Worm (Caenorhabditis elegans): ENCODE measurements around the gene cdc-25.4.

cdc-25.4 gene

DNA sequence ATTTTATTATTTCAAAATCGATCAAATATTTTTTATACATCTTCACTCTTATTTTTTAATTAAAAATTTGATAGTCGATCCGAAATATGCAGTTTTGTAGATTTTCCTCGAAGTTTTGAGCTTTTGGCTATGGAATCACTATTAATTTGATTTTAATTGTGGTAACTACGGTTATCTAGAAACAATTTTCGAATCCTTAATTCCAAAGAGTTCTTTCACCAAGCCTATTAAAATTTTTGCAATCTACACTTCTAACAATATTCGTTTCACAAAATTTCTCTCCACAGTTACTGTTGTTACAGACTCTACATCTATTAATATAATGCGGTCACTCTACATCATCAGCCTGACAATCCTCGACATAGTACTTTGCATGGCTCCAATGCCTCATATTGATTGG is 2.9 kb upstream of the cdc-25.4 start, which contains the start of gene R05H5.7:
Gene R05H5.7 (plus strand): TSS at position 301 of the 400 bp plus-strand sequence.
- TF ChIP-seq lin-11 (tag; optimal IDR thresholded peaks at IDR 0.05) (no peak), peb-1 (tag; optimal IDR thresholded peaks at IDR 0.05) (no peak), skn-1 (tag; optimal IDR thresholded peaks at IDR 0.05) (no peak), nhr-6 (tag; optimal IDR thresholded peaks at IDR 0.05) (no peak), fos-1 (tag; optimal IDR thresholded peaks at IDR 0.05) (no peak), Y55F3AM.14 (GFP tag; optimal IDR thresholded peaks at IDR 0.05) (no peak), alr-1 (tag; optimal IDR thresholded peaks at IDR 0.05) (no peak), mdl-1 (tag; optimal IDR thresholded peaks at IDR 0.05) (no peak), sem-4 (tag; optimal IDR thresholded peaks at IDR 0.05) (no peak), nhr-21 (tag; optimal IDR thresholded peaks at IDR 0.05) (no peak)

DNA sequence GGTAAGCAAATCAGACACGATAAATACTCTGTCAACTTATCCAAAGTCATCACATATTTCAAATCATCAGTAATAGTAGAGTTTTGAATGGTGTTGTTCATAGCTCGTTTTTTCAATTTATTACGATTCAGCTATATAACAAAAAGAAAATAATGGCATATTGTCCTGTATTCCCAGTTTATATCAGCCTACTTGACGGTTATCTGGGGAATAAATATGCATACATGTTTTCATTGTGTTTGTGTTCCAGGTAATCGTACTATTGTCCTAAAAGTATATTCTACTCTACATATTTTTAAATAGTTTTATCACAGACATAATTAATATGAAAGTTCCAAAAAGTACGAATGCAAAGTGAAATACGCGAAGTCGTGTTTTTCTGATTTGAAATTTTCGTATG is 1.5 kb downstream of the cdc-25.4 start, which contains the start of gene srd-2:
Gene srd-2 (minus strand): TSS at position 101 of the 400 bp plus-strand sequence.
- TF ChIP-seq F13H6.1 (tag; optimal IDR thresholded peaks at IDR 0.05) (no peak), ztf-1 (GFP tag; conservative IDR thresholded peaks at IDR 0.05) (no peak), ceh-82 (tag; optimal IDR thresholded peaks at IDR 0.05) (no peak), aly-2 (tag; optimal IDR thresholded peaks at IDR 0.05) (no peak), nhr-6 (tag; optimal IDR thresholded peaks at IDR 0.05) (no peak), peb-1 (tag; optimal IDR thresholded peaks at IDR 0.05) (no peak), ama-1 (optimal IDR thresholded peaks at IDR 0.05) (no peak), unc-55 (GFP tag; optimal IDR thresholded peaks at IDR 0.05) (no peak), nhr-10 (tag; optimal IDR thresholded peaks at IDR 0.05) (no peak), snpc-4 (tag; optimal IDR thresholded peaks at IDR 0.05) (no peak)

DNA sequence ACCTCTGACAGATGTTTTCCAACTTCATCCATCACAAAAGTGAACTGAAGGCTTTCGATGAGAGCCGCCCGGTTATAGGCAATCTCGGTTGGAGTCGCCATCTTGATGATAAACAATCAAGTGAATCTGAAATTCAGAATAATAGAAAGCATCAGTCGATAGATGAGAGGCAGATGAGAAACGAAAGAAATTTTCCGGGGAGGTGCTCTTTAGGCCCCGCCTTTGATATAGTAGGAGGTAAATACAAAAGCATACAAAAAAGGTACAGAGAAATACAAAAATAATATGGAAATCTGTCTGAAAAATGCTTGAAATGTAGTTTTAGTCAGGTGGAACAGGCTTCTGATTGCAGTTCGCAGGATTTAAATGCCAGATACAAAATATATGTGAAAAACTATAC is 6.6 kb downstream of the cdc-25.4 start, which contains the start of gene srd-1:
Gene srd-1 (minus strand): TSS at position 101 of the 400 bp plus-strand sequence.
- no peak for TF ChIP-seq ceh-82 (tag; optimal IDR thresholded peaks at IDR 0.05)
- no peak for TF ChIP-seq nhr-77 (tag; optimal IDR thresholded peaks at IDR 0.05)
- no peak for TF ChIP-seq ztf-11 (tag; optimal IDR thresholded peaks at IDR 0.05)
- TF ChIP-seq nhr-12 (tag; optimal IDR thresholded peaks at IDR 0.05), result no peak
- TF ChIP-seq unc-62 (GFP tag; optimal IDR thresholded peaks at IDR 0.05), result no peak
- no peak for TF ChIP-seq mdl-1 (tag; optimal IDR thresholded peaks at IDR 0.05)
- TF ChIP-seq nhr-23 (tag; optimal IDR thresholded peaks at IDR 0.05), result no peak
- TF ChIP-seq nhr-6 (tag; optimal IDR thresholded peaks at IDR 0.05), result no peak
- TF ChIP-seq R02D3.7 (tag; optimal IDR thresholded peaks at IDR 0.05), result no peak
- no peak for TF ChIP-seq ama-1 (optimal IDR thresholded peaks at IDR 0.05)
- TF ChIP-seq snpc-4 (tag; optimal IDR thresholded peaks at IDR 0.05), result no peak
- no peak for TF ChIP-seq C34F6.9 (tag; optimal IDR thresholded peaks at IDR 0.05)
- TF ChIP-seq sem-4 (tag; optimal IDR thresholded peaks at IDR 0.05), result no peak
- TF ChIP-seq skn-1 (tag; optimal IDR thresholded peaks at IDR 0.05), result no peak

DNA sequence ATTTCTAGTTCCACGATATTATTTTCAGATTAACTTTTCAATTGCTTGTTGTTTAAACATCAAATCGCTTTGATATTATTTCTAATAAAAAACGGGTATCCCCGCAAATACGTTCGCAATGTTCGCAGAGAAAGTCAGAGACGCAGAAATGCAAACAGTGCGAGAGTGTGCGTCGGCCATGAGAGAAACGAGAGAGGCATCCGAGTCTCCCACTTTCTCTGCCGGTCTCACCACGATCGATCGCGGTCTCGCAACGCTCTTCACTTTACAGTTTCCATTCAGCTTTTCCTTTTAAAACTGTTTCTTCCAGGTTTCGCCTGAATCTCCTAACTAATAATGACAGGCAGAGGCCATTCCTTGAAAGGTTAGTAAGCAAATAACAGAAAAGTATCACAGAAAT is 14.9 kb downstream of the cdc-25.4 start, which contains the start of gene F33H1.4:
Gene F33H1.4 (plus strand): TSS at position 311 of the 400 bp plus-strand sequence.
- TF ChIP-seq alr-1 (tag; optimal IDR thresholded peaks at IDR 0.05), result no peak
- no peak for TF ChIP-seq ztf-1 (GFP tag; conservative IDR thresholded peaks at IDR 0.05)
- no peak for TF ChIP-seq unc-62 (GFP tag; optimal IDR thresholded peaks at IDR 0.05)
- peak; percentile 44 for TF ChIP-seq nhr-21 (tag; optimal IDR thresholded peaks at IDR 0.05)
- no peak for TF ChIP-seq ceh-82 (tag; optimal IDR thresholded peaks at IDR 0.05)
- no peak for TF ChIP-seq elt-1 (tag; optimal IDR thresholded peaks at IDR 0.05)
- TF ChIP-seq unc-55 (GFP tag; optimal IDR thresholded peaks at IDR 0.05), result peak; percentile 71
- no peak for TF ChIP-seq lin-39 (tag; optimal IDR thresholded peaks at IDR 0.05)
- TF ChIP-seq ceh-16 (tag; optimal IDR thresholded peaks at IDR 0.05), result no peak
- no peak for TF ChIP-seq crh-2 (tag; optimal IDR thresholded peaks at IDR 0.05)
- TF ChIP-seq C34F6.9 (tag; optimal IDR thresholded peaks at IDR 0.05), result peak; percentile 76
- TF ChIP-seq lin-11 (tag; optimal IDR thresholded peaks at IDR 0.05), result peak; percentile 37
- TF ChIP-seq snpc-4 (tag; optimal IDR thresholded peaks at IDR 0.05), result no peak
- peak; percentile 47 for TF ChIP-seq nhr-129 (tag; optimal IDR thresholded peaks at IDR 0.05)
- TF ChIP-seq lsy-2 (tag; optimal IDR thresholded peaks at IDR 0.05), result peak; percentile 61 to 96
- TF ChIP-seq dmd-4 (tag; optimal IDR thresholded peaks at IDR 0.05), result no peak
- peak; percentile 68 for TF ChIP-seq blmp-1 (tag; optimal IDR thresholded peaks at IDR 0.05; ENCODE audit: insufficient read depth)
- TF ChIP-seq nhr-6 (tag; optimal IDR thresholded peaks at IDR 0.05), result no peak
- no peak for TF ChIP-seq mdl-1 (tag; optimal IDR thresholded peaks at IDR 0.05)
- TF ChIP-seq fos-1 (tag; optimal IDR thresholded peaks at IDR 0.05), result peak; percentile 38
- TF ChIP-seq lin-13 (GFP tag; optimal IDR thresholded peaks at IDR 0.05), result peak; percentile 98
- TF ChIP-seq sma-3 (GFP tag; optimal IDR thresholded peaks at IDR 0.05), result peak; percentile 24
- TF ChIP-seq sma-9 (GFP tag; optimal IDR thresholded peaks at IDR 0.05), result peak; percentile 48
- TF ChIP-seq sma-9 (tag; optimal IDR thresholded peaks at IDR 0.05), result no peak
- TF ChIP-seq F13H6.1 (tag; optimal IDR thresholded peaks at IDR 0.05), result no peak

Measured in whole organism, L2 larva.